Fruit fly (Drosophila melanogaster) whole organism, prepupa: Measurements from ENCODE around the gene CG18731.

Experiments used
- Blimp-1 ChIP-seq: fragments of 200-800 bp; sonication (Bioruptor generic); optimal IDR thresholded peaks from 3 replicates; lab custom pipeline; 2017; ENCODE audit warnings: missing biosample characterization, missing genetic modification characterization, mild to moderate bottlenecking, moderate library complexity, missing genetic modification reagents
- CG4318 ChIP-seq: fragments of 200-800 bp; sonication (Bioruptor generic); optimal IDR thresholded peaks from 3 replicates; lab custom pipeline; 2017; ENCODE audit warnings: missing biosample characterization, mild to moderate bottlenecking, missing genetic modification characterization
- CG6163 ChIP-seq: fragments of 200-800 bp; sonication (Bioruptor generic); IDR thresholded peaks from 3 replicates; pipeline ENCODE4 v1.3.6; 2022; ENCODE audit warnings: missing biosample characterization, missing genetic modification characterization
- CG7368 ChIP-seq: fragments of 200-800 bp; sonication (Bioruptor generic); optimal IDR thresholded peaks from 3 replicates; lab custom pipeline; 2016; ENCODE audit warnings: missing biosample characterization, missing genetic modification characterization
- CG8319 ChIP-seq: fragments of 200-800 bp; sonication (Bioruptor generic); optimal IDR thresholded peaks from 3 replicates; lab custom pipeline; 2016; ENCODE audit warnings: missing biosample characterization, missing genetic modification characterization
- Eip75B ChIP-seq: fragments of 200-800 bp; sonication (Bioruptor generic); optimal IDR thresholded peaks from 3 replicates; lab custom pipeline; 2016; ENCODE audit warnings: missing biosample characterization, missing genetic modification characterization
- Hr39 ChIP-seq: fragments of 200-800 bp; sonication (Bioruptor generic); optimal IDR thresholded peaks from 2 replicates; lab custom pipeline; 2016; ENCODE audit warnings: missing biosample characterization, missing genetic modification characterization
- Hr4 ChIP-seq: fragments of 200-800 bp; sonication (Bioruptor generic); optimal IDR thresholded peaks from 3 replicates; lab custom pipeline; 2016; ENCODE audit warnings: missing biosample characterization, missing genetic modification characterization
- Lpt ChIP-seq: fragments of 200-800 bp; sonication (Bioruptor generic); optimal IDR thresholded peaks from 3 replicates; lab custom pipeline; 2016; ENCODE audit warnings: missing biosample characterization, missing genetic modification characterization
- Sox102F ChIP-seq: fragments of 200-800 bp; sonication (Bioruptor generic); optimal IDR thresholded peaks from 2 replicates; lab custom pipeline; 2016; ENCODE audit warnings: missing biosample characterization, mild to moderate bottlenecking, missing genetic modification characterization
- Sox14 ChIP-seq: fragments of 200-800 bp; sonication (Bioruptor generic); optimal IDR thresholded peaks from 3 replicates; lab custom pipeline; 2016; ENCODE audit warnings: missing biosample characterization, missing genetic modification characterization
- acj6 ChIP-seq: fragments of 200-800 bp; sonication (Bioruptor generic); optimal IDR thresholded peaks from 3 replicates; lab custom pipeline; 2016; ENCODE audit warnings: missing biosample characterization, missing genetic modification characterization
- topi ChIP-seq: fragments of 200-800 bp; sonication (Bioruptor generic); optimal IDR thresholded peaks from 3 replicates; lab custom pipeline; 2016; ENCODE audit warnings: missing biosample characterization, missing genetic modification characterization

DNA sequence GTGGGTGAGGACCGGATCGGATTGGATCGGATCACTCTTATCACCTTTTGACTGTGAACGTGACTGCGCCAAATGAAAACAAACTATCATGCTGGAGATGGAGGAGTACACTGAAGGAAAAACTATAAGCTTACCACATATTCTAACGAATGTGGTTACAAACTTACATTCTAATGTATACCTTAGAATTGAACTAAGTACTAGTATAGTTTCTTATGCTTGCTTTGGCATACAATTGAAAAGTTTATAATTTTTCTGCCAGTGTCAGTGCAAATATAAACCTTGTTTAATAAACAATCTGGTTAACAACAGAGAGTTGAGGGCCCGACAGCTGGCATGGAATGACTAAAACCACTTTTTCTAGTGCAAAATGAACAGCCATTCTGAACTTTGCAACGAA lies 7.3 kb upstream of the CG18731 start:
- TF ChIP-seq CG7368 (GFP tag; lab: Kevin White, UChicago) (no peak), topi (GFP tag; lab: Kevin White, UChicago) (peak; percentile 6), CG8319 (GFP tag; lab: Kevin White, UChicago) (no peak), Sox102F (GFP tag; lab: Kevin White, UChicago) (no peak), CG6163 (peak; percentile 45; the same call in 2 of the 3 replicates), Hr4 (GFP tag; lab: Kevin White, UChicago) (peak; percentile 72), Lpt (GFP tag; lab: Kevin White, UChicago) (peak; percentile 24), Hr39 (GFP tag; lab: Kevin White, UChicago) (peak; percentile 4), Eip75B (GFP tag; lab: Kevin White, UChicago) (no peak), CG4318 (GFP tag; lab: Kevin White, UChicago) (peak; percentile 55), Sox14 (GFP tag; lab: Kevin White, UChicago) (no peak), Blimp-1 (GFP tag; lab: Kevin White, UChicago) (no peak), acj6 (GFP tag; lab: Kevin White, UChicago) (no peak)
